Worm (Caenorhabditis elegans) whole organism, early embryonic: ENCODE data around the gene srz-1.

Source experiments
- B0310.2 ChIP-seq: sonication (generic microtip); optimal IDR thresholded peaks from 2 replicates; lab custom pipeline; 2016; ENCODE audit warnings: mild to moderate bottlenecking, missing genetic modification characterization, missing compliant biosample characterization
- F13C5.2 ChIP-seq: sonication (generic microtip); optimal IDR thresholded peaks from 2 replicates; lab custom pipeline; 2017; ENCODE audit warnings: mild to moderate bottlenecking, missing genetic modification characterization, inconsistent platforms, missing compliant biosample characterization
- aly-1 ChIP-seq: sonication (generic microtip); optimal IDR thresholded peaks from 2 replicates; lab custom pipeline; 2016; ENCODE audit warnings: missing genetic modification characterization, missing compliant biosample characterization
- ama-1 ChIP-seq: fragments of 150-350 bp; optimal IDR thresholded peaks from 2 replicates; lab custom pipeline; 2014
- ceh-13 ChIP-seq: fragments of 200-800 bp; sonication (Bioruptor generic); optimal IDR thresholded peaks from 2 replicates; lab custom pipeline; 2018; ENCODE audit warnings: mild to moderate bottlenecking, missing genetic modification characterization, missing compliant biosample characterization
- ceh-36 ChIP-seq: sonication (generic microtip); optimal IDR thresholded peaks from 2 replicates; lab custom pipeline; 2016; ENCODE audit warnings: missing genetic modification characterization, inconsistent platforms, missing compliant biosample characterization
- ets-7 ChIP-seq: sonication (generic microtip); optimal IDR thresholded peaks from 2 replicates; lab custom pipeline; 2016; ENCODE audit warnings: missing genotype, missing genetic modification characterization, missing compliant biosample characterization
- flt-1 ChIP-seq: fragments of 200-800 bp; sonication (Bioruptor generic); IDR thresholded peaks from 2 replicates; pipeline ENCODE4 v1.3.6; 2022; ENCODE audit warnings: missing genetic modification characterization, missing compliant biosample characterization
- hmbx-1 ChIP-seq: sonication (generic microtip); optimal IDR thresholded peaks from 2 replicates; lab custom pipeline; 2016; ENCODE audit warnings: mild to moderate bottlenecking, missing genetic modification characterization, missing compliant biosample characterization
- hmg-4 ChIP-seq: fragments of 200-800 bp; sonication (Bioruptor generic); optimal IDR thresholded peaks from 2 replicates; lab custom pipeline; 2018; ENCODE audit warnings: mild to moderate bottlenecking, missing genetic modification characterization, missing compliant biosample characterization
- hnd-1 ChIP-seq: sonication (generic microtip); optimal IDR thresholded peaks from 2 replicates; lab custom pipeline; 2016; ENCODE audit warnings: missing genetic modification characterization, missing compliant biosample characterization
- pes-1 ChIP-seq: fragments of 200-800 bp; sonication (Bioruptor generic); IDR thresholded peaks from 2 replicates; pipeline ENCODE4 v1.3.6; 2022; ENCODE audit warnings: missing genetic modification reagents, missing genetic modification characterization, missing compliant biosample characterization
- scrt-1 ChIP-seq: fragments of 200-800 bp; sonication (Bioruptor generic); IDR thresholded peaks from 2 replicates; pipeline ENCODE4 v1.3.6; 2022; ENCODE audit warnings: missing genetic modification characterization, missing compliant biosample characterization
- sea-1 ChIP-seq: fragments of 200-800 bp; sonication (Bioruptor generic); conservative IDR thresholded peaks from 2 replicates; pipeline ENCODE4 v1.3.6; 2022; ENCODE audit warnings: missing genetic modification characterization, missing compliant biosample characterization
- tbx-11 ChIP-seq: fragments of 200-800 bp; sonication (Bioruptor generic); IDR thresholded peaks from 2 replicates; pipeline ENCODE4 v1.3.6; 2022; ENCODE audit warnings: missing genetic modification characterization, missing compliant biosample characterization
- tbx-37 ChIP-seq: fragments of 200-800 bp; sonication (Bioruptor generic); conservative IDR thresholded peaks from 2 replicates; pipeline ENCODE4 v1.3.6; 2022; ENCODE audit warnings: missing genetic modification reagents, missing genetic modification characterization, missing compliant biosample characterization
- tra-4 ChIP-seq: sonication (generic microtip); optimal IDR thresholded peaks from 2 replicates; lab custom pipeline; 2017; ENCODE audit warnings: missing genetic modification characterization, missing compliant biosample characterization

srz-1 gene

DNA sequence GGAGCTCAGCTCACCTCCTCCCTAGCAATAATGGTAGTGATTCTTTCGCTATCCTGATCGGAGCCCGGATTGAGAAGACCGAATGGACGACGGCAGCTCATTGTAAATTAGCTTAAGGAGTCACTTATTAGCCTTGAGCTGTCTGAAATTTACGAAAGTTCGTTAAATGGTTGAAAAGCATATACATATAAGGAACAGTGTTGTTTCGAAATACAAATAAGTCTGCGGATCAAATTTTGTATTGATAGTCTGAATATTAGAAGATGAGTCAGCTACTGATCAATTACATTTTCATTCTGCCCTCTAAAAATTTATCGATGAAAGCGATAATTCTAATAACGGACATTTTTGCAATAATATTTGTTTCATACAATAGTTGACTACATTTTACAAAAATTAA is 9.0 kb upstream of the srz-1 start, which contains the start of gene F14F8.14:
Gene F14F8.14, minus strand, starts transcription at position 101 of the 400 bp plus-strand sequence.
- TF ChIP-seq hmg-4 (no peak), flt-1 (GFP tag; lab: Robert Waterston, UW) (no peak), scrt-1 (GFP tag; lab: Robert Waterston, UW) (no peak), tbx-37 (GFP tag; lab: Robert Waterston, UW) (no peak), pes-1 (no peak), ceh-36 (tag; lab: Kevin White, UChicago) (no peak), hnd-1 (tag; lab: Kevin White, UChicago) (no peak), tra-4 (tag; lab: Kevin White, UChicago) (no peak), ets-7 (tag; lab: Kevin White, UChicago) (no peak), B0310.2 (no peak), F13C5.2 (tag; lab: Kevin White, UChicago) (no peak)

DNA sequence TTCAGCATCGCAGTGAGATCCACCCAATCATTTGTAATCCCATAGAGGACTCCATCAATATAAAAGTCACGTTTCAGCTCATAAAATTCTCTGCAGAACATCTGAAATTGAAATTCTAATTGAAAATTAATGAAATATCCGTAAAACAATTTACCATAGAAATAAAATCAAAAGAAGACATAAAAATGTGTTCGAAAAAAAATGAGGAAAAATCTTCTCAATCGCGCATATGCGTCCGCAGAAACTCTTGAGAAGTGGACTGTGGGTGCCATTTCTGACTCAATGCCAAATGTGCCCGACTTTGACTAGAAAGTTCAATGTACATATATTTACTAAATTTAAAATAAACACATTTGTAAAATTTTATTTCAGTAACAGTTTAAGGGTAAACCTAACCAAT is 7.2 kb upstream of the srz-1 start, which contains the start of gene F14F8.9:
Gene F14F8.9, minus strand, starts transcription at position 101 of the 400 bp plus-strand sequence.
- TF ChIP-seq aly-1 (tag; lab: Kevin White, UChicago), result no peak
- TF ChIP-seq pes-1, result no peak
- TF ChIP-seq tbx-37 (GFP tag; lab: Robert Waterston, UW), result no peak

- no peak for TF ChIP-seq ceh-36 (tag; lab: Kevin White, UChicago)
- no peak for TF ChIP-seq scrt-1 (GFP tag; lab: Robert Waterston, UW)
- TF ChIP-seq pes-1, result no peak
- TF ChIP-seq tbx-11 (GFP tag; lab: Robert Waterston, UW), result no peak
- no peak for TF ChIP-seq F13C5.2 (tag; lab: Kevin White, UChicago)
- no peak for TF ChIP-seq tbx-37 (GFP tag; lab: Robert Waterston, UW)
- TF ChIP-seq ceh-13 (GFP tag; lab: Kevin White, UChicago), result no peak
- no peak for TF ChIP-seq hmg-4
- TF ChIP-seq tra-4 (tag; lab: Kevin White, UChicago), result no peak
- no peak for TF ChIP-seq aly-1 (tag; lab: Kevin White, UChicago)
- TF ChIP-seq hnd-1 (tag; lab: Kevin White, UChicago), result no peak
- TF ChIP-seq flt-1 (GFP tag; lab: Robert Waterston, UW), result no peak
- TF ChIP-seq B0310.2, result no peak
- no peak for TF ChIP-seq hmbx-1 (tag; lab: Kevin White, UChicago)
- TF ChIP-seq ama-1, result no peak
- no peak for TF ChIP-seq ets-7 (tag; lab: Kevin White, UChicago)
- TF ChIP-seq sea-1 (GFP tag; lab: Robert Waterston, UW), result no peak
Measured at ce11 chrV:16671190-16671589, 4.5 kb upstream of the srz-1 start, which contains the start of gene str-61. str-61 (minus strand) TSS chrV:16671290.

- TF ChIP-seq tra-4 (tag; lab: Kevin White, UChicago), result no peak
- no peak for TF ChIP-seq B0310.2
- no peak for TF ChIP-seq ets-7 (tag; lab: Kevin White, UChicago)
- TF ChIP-seq ceh-13 (GFP tag; lab: Kevin White, UChicago), result no peak
- TF ChIP-seq tbx-11 (GFP tag; lab: Robert Waterston, UW), result no peak
- TF ChIP-seq flt-1 (GFP tag; lab: Robert Waterston, UW), result no peak
- TF ChIP-seq ceh-36 (tag; lab: Kevin White, UChicago), result no peak
- TF ChIP-seq aly-1 (tag; lab: Kevin White, UChicago), result no peak
- no peak for TF ChIP-seq hnd-1 (tag; lab: Kevin White, UChicago)
- no peak for TF ChIP-seq ama-1
- no peak for TF ChIP-seq sea-1 (GFP tag; lab: Robert Waterston, UW)
Measured at ce11 chrV:16672198-16672597, 3.5 kb upstream of the srz-1 start, which contains the start of gene F14F8.8. F14F8.8 (minus strand) TSS chrV:16672298.

DNA sequence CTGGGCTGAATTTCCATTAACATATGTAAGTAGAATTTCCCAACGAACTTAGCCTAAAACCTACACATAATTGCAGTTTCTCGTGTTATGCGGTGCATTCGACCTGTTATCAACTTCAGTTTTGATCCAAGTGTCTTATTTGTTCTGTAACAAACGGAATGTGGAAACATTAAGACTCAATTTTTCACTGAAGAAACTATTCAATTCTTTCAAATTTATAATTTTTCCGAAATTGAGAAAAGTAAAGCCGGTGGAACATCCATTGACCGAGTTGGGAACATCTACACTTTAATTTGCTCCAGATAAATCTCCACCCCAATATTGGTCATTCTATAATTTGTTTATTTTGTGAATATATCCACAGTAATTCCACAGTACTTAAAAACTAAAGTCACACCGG is 1.3 kb upstream of the srz-1 start:
- TF ChIP-seq tbx-37 (GFP tag; lab: Robert Waterston, UW), result no peak
- TF ChIP-seq pes-1, result no peak
- TF ChIP-seq ceh-13 (GFP tag; lab: Kevin White, UChicago), result no peak
- TF ChIP-seq F13C5.2 (tag; lab: Kevin White, UChicago), result no peak
- no peak for TF ChIP-seq ets-7 (tag; lab: Kevin White, UChicago)
- TF ChIP-seq tbx-11 (GFP tag; lab: Robert Waterston, UW), result no peak

DNA sequence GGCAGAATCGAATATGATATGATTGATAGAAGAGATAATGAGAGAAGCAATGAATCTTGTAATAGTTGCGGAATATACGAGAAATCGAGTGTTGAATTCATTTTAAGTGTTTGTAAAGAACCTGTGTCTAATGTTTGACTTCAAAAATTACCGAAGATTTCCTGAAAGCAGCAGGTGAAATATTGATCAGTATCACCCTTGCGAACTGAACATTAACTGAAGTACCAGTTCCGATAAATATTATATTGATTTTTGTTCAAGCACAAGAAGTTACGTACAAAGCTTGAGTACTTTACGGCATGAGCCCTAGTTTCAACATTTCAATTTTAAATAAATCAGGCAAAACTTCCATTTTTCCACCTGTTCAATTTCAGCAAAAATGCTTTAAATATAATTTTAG is 3.6 kb downstream of the srz-1 start, which contains the start of gene srz-103:
Gene srz-103, minus strand, starts transcription at position 101 of the 400 bp plus-strand sequence.
- TF ChIP-seq F13C5.2 (tag; lab: Kevin White, UChicago) (no peak), tra-4 (tag; lab: Kevin White, UChicago) (no peak), ets-7 (tag; lab: Kevin White, UChicago) (no peak), aly-1 (tag; lab: Kevin White, UChicago) (no peak), ceh-13 (GFP tag; lab: Kevin White, UChicago) (no peak), hmbx-1 (tag; lab: Kevin White, UChicago) (no peak), tbx-11 (GFP tag; lab: Robert Waterston, UW) (no peak), B0310.2 (no peak), ama-1 (no peak), scrt-1 (GFP tag; lab: Robert Waterston, UW) (no peak), sea-1 (GFP tag; lab: Robert Waterston, UW) (no peak), tbx-37 (GFP tag; lab: Robert Waterston, UW) (no peak), flt-1 (GFP tag; lab: Robert Waterston, UW) (no peak), hmg-4 (no peak), hnd-1 (tag; lab: Kevin White, UChicago) (no peak), ceh-36 (tag; lab: Kevin White, UChicago) (no peak), pes-1 (no peak)

DNA sequence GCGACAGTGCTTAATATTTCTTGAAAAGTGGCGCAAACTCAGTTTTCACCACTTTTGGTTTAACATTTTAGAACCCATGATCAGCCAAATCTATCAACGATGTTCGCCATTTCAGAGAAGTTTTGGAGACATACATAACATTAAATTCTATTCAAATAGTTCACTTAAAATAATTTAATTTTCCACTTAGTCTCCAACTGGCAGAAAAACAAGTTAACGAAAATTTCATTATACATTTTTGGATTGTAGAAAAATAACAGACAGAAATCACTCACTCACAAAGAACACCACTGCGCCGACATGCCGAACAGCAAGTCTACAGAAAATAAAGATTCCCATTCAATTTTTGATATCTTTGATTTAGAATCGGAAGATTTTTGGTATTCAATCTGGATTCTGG is 4.3 kb downstream of the srz-1 start, which contains the start of gene srw-44:
Gene srw-44, plus strand, starts transcription at position 301 of the 400 bp plus-strand sequence.
- TF ChIP-seq pes-1 (no peak), hmg-4 (no peak), sea-1 (GFP tag; lab: Robert Waterston, UW) (no peak), ets-7 (tag; lab: Kevin White, UChicago) (no peak), ceh-13 (GFP tag; lab: Kevin White, UChicago) (no peak), flt-1 (GFP tag; lab: Robert Waterston, UW) (no peak), aly-1 (tag; lab: Kevin White, UChicago) (no peak), ceh-36 (tag; lab: Kevin White, UChicago) (no peak), tra-4 (tag; lab: Kevin White, UChicago) (no peak), tbx-37 (GFP tag; lab: Robert Waterston, UW) (no peak), hnd-1 (tag; lab: Kevin White, UChicago) (no peak), F13C5.2 (tag; lab: Kevin White, UChicago) (no peak), tbx-11 (GFP tag; lab: Robert Waterston, UW) (no peak), ama-1 (no peak)
